Worm (Caenorhabditis elegans) whole organism, late embryonic: ENCODE measurements around the gene AC7.3.

Source experiments
- mec-3 ChIP-seq: sonication (generic microtip); optimal IDR thresholded peaks from 2 replicates; lab custom pipeline; 2016; ENCODE audit warnings: borderline replicate concordance, missing genetic modification characterization, missing compliant biosample characterization
- nhr-11 ChIP-seq: fragments of 150-350 bp; optimal IDR thresholded peaks from 2 replicates; lab custom pipeline; 2014; ENCODE audit warnings: missing biosample characterization, missing genetic modification characterization
- pax-1 ChIP-seq: fragments of 150-350 bp; optimal IDR thresholded peaks from 2 replicates; lab custom pipeline; 2014; ENCODE audit warnings: missing biosample characterization, missing genetic modification characterization
- tbx-7 ChIP-seq: sonication (generic microtip); optimal IDR thresholded peaks from 2 replicates; lab custom pipeline; 2016; ENCODE audit warnings: missing genotype, missing genetic modification characterization, missing compliant biosample characterization
- unc-55 ChIP-seq: sonication (generic microtip); optimal IDR thresholded peaks from 2 replicates; lab custom pipeline; 2017; ENCODE audit warnings: missing biosample characterization, missing genetic modification reagents, missing genetic modification characterization

ce11 chrIV:5136523-5136922 is 24.9 kb downstream of the AC7.3 start:
- no peak for TF ChIP-seq pax-1 (tag; lab: Kevin White, UChicago)
- no peak for TF ChIP-seq tbx-7 (tag; lab: Kevin White, UChicago)
- no peak for TF ChIP-seq nhr-11 (tag; lab: Kevin White, UChicago)
- TF ChIP-seq unc-55 (GFP tag; lab: Kevin White, UChicago): peak; percentile 15
- no peak for TF ChIP-seq mec-3 (tag; lab: Kevin White, UChicago)
